Worm (Caenorhabditis elegans): ENCODE data around the gene eat-2.

Gene eat-2

DNA sequence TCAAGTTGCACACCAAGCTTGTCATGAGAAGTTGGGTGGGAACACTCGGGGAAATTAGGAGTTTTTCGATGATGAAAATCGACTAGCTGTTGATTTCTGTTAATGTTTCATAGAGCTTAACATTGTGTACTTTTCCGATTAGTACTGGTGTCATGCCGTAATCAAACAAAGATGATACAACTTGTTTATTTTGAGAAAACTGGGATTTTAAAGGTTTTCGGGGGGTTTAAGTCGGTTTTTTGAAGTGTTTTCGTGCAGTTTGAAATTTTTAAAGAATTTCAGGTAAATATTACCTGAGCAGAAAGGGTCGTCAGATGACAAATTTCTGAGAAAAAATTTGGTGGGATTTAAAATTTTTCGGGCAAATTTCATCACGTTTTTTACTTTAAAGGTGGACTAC, at the start of gene eat-2:
Gene eat-2, minus strand, starts transcription at position 101 of the 400 bp plus-strand sequence.
- TF ChIP-seq hmbx-1 (tag; optimal IDR thresholded peaks at IDR 0.05) (no peak), tbx-37 (GFP tag; conservative IDR thresholded peaks at IDR 0.05) (no peak), scrt-1 (GFP tag; IDR thresholded peaks at IDR 0.05) (no peak), sea-1 (GFP tag; conservative IDR thresholded peaks at IDR 0.05) (no peak)

DNA sequence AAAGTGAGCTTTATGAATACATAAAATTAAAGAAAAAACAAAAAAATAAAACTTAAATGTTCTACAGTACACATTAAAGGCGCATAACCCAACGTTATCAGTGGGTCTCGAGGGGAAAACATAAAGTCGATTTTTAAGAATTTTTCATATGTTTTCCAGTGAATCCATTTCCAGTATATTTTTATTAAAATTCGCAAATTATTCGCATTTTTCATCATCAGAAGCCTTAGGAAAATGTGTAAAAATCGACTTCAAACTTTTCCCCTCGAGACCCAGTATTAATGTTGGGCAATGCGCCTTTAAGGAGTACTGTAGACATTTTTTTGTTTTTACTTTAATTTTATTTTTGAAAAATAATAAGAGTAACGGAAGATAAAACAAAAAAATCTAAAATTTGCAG, 46.7 kb upstream of the eat-2 start:
- TF ChIP-seq tbx-37 (GFP tag; conservative IDR thresholded peaks at IDR 0.05) (no peak), tbx-11 (GFP tag; IDR thresholded peaks at IDR 0.05) (no peak), B0310.2 (tag; optimal IDR thresholded peaks at IDR 0.05) (no peak), tra-4 (tag; optimal IDR thresholded peaks at IDR 0.05) (no peak), F13C5.2 (tag; optimal IDR thresholded peaks at IDR 0.05) (no peak), ets-7 (tag; optimal IDR thresholded peaks at IDR 0.05) (no peak), hmg-4 (GFP tag; optimal IDR thresholded peaks at IDR 0.05) (no peak)

- TF ChIP-seq hnd-1 (tag; optimal IDR thresholded peaks at IDR 0.05): no peak
- TF ChIP-seq ets-7 (tag; optimal IDR thresholded peaks at IDR 0.05): no peak
- TF ChIP-seq tra-4 (tag; optimal IDR thresholded peaks at IDR 0.05): no peak
- no peak for TF ChIP-seq pes-1 (GFP tag; IDR thresholded peaks at IDR 0.05)
- TF ChIP-seq ceh-13 (GFP tag; optimal IDR thresholded peaks at IDR 0.05): no peak
- no peak for TF ChIP-seq tbx-11 (GFP tag; IDR thresholded peaks at IDR 0.05)
- no peak for TF ChIP-seq ceh-36 (tag; optimal IDR thresholded peaks at IDR 0.05)
- no peak for TF ChIP-seq hmbx-1 (tag; optimal IDR thresholded peaks at IDR 0.05)
- no peak for TF ChIP-seq ama-1 (optimal IDR thresholded peaks at IDR 0.05)
These were observed 42.7 kb upstream of the eat-2 start, which contains the start of gene Y48B6A.10 for ce11 chrII:14214109-14214508. Gene Y48B6A.10 (plus strand): TSS chrII:14214409.

DNA sequence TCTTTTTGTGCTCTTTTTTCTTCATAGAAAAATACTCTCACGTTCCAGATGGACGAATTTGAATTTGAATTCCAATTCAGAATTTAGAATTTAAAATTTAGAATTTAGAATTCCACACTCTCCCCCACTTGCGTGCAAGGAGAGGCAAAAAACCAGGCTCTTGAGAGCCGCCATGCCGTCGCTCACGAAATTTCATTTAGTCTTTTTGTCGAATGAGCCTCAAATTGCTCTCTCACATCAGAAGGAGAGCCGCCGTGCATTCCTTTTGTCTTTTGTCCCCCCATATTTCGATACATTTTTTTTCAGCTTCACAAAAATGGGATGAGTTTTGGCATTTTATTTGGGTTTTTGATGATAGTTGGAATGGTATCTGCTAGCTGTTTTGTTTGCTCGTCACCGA, 39.7 kb upstream of the eat-2 start, which contains the start of gene hot-7:
Gene hot-7, plus strand, starts transcription at position 301 of the 400 bp plus-strand sequence.
- no peak for TF ChIP-seq ceh-13 (GFP tag; optimal IDR thresholded peaks at IDR 0.05)
- no peak for TF ChIP-seq hnd-1 (tag; optimal IDR thresholded peaks at IDR 0.05)
- TF ChIP-seq ets-7 (tag; optimal IDR thresholded peaks at IDR 0.05): no peak
- no peak for TF ChIP-seq tra-4 (tag; optimal IDR thresholded peaks at IDR 0.05)
- no peak for TF ChIP-seq scrt-1 (GFP tag; IDR thresholded peaks at IDR 0.05)
- TF ChIP-seq B0310.2 (tag; optimal IDR thresholded peaks at IDR 0.05): no peak
- TF ChIP-seq tbx-37 (GFP tag; conservative IDR thresholded peaks at IDR 0.05): no peak
- no peak for TF ChIP-seq pes-1 (GFP tag; IDR thresholded peaks at IDR 0.05)
- no peak for TF ChIP-seq hmg-4 (GFP tag; optimal IDR thresholded peaks at IDR 0.05)
- no peak for TF ChIP-seq tbx-11 (GFP tag; IDR thresholded peaks at IDR 0.05)
- TF ChIP-seq ama-1 (optimal IDR thresholded peaks at IDR 0.05): no peak
- TF ChIP-seq sea-1 (GFP tag; conservative IDR thresholded peaks at IDR 0.05): no peak
- no peak for TF ChIP-seq flt-1 (GFP tag; IDR thresholded peaks at IDR 0.05)
- TF ChIP-seq ceh-36 (tag; optimal IDR thresholded peaks at IDR 0.05): no peak
- TF ChIP-seq aly-1 (tag; optimal IDR thresholded peaks at IDR 0.05): no peak
- no peak for TF ChIP-seq hmbx-1 (tag; optimal IDR thresholded peaks at IDR 0.05)
- TF ChIP-seq F13C5.2 (tag; optimal IDR thresholded peaks at IDR 0.05): no peak

- TF ChIP-seq sea-1 (GFP tag; conservative IDR thresholded peaks at IDR 0.05) (no peak), scrt-1 (GFP tag; IDR thresholded peaks at IDR 0.05) (no peak), tbx-11 (GFP tag; IDR thresholded peaks at IDR 0.05) (no peak), hmg-4 (GFP tag; optimal IDR thresholded peaks at IDR 0.05) (no peak), ceh-36 (tag; optimal IDR thresholded peaks at IDR 0.05) (peak; percentile 88)
These were observed 34.8 kb upstream of the eat-2 start for ce11 chrII:14206211-14206610.

DNA sequence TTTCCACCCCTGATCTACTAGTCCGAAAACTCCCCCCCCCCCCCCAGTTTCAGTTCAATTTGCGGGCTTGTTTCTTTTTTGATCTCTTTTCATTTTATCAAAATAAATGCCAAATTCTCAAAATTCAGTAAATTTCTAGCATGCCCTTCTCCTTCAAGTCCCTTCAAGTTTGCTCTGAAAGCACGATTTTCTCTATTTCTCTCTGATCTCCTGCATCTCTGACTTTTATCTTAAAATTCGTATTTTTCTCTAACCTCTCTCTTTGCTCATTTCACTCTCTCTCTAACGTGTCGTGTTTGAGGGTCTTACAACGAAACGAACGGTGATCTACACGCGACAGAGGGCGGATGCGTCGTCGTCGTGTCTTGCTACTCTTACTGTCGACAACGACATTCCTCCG, 33.9 kb upstream of the eat-2 start, which contains the start of gene ace-3:
Gene ace-3, plus strand, starts transcription at position 301 of the 400 bp plus-strand sequence.
- TF ChIP-seq ceh-13 (GFP tag; optimal IDR thresholded peaks at IDR 0.05) (no peak), B0310.2 (tag; optimal IDR thresholded peaks at IDR 0.05) (no peak), hmbx-1 (tag; optimal IDR thresholded peaks at IDR 0.05) (no peak), ama-1 (optimal IDR thresholded peaks at IDR 0.05) (no peak), scrt-1 (GFP tag; IDR thresholded peaks at IDR 0.05) (no peak), sea-1 (GFP tag; conservative IDR thresholded peaks at IDR 0.05) (no peak), ets-7 (tag; optimal IDR thresholded peaks at IDR 0.05) (no peak), flt-1 (GFP tag; IDR thresholded peaks at IDR 0.05) (no peak), hnd-1 (tag; optimal IDR thresholded peaks at IDR 0.05) (no peak), hmg-4 (GFP tag; optimal IDR thresholded peaks at IDR 0.05) (no peak), F13C5.2 (tag; optimal IDR thresholded peaks at IDR 0.05) (no peak)

DNA sequence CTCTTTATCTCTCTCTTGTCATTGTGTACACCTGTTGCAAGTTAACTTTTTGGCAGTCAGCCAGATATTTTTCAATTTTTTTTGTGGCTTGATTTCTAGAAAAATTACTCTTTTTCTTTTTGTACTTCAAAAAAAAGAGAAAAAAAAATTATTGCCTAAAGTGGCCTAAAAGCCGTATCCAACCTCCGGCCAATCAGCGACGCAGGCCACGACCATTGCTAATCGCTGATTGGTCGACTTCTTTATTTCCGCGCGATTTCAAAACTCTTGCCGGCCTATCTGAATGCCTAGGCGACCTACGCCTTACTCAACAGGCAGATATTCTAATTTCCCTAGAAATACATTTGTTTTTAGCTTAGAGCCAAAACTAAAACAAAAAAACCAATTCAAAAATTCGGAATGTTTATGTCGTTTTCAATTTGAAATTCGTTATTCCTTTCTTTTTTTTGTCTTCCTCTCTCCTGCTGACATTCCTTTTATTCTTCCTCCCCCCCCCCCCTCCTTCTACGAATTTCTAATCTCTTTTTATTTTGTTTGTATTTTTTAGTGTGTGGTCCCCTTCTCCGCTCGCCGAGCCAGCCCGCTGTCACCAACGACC, 26.1 kb upstream of the eat-2 start, which contains the start of gene ace-4:
Gene ace-4, plus strand, starts transcription at position 548 of the 598 bp plus-strand sequence.
- TF ChIP-seq sea-1 (GFP tag; conservative IDR thresholded peaks at IDR 0.05) (no peak), ets-7 (tag; optimal IDR thresholded peaks at IDR 0.05) (no peak), B0310.2 (tag; optimal IDR thresholded peaks at IDR 0.05) (no peak), F13C5.2 (tag; optimal IDR thresholded peaks at IDR 0.05) (no peak), tra-4 (tag; optimal IDR thresholded peaks at IDR 0.05) (no peak), hmbx-1 (tag; optimal IDR thresholded peaks at IDR 0.05) (no peak), tbx-11 (GFP tag; IDR thresholded peaks at IDR 0.05) (no peak), ama-1 (optimal IDR thresholded peaks at IDR 0.05) (no peak), flt-1 (GFP tag; IDR thresholded peaks at IDR 0.05) (no peak), aly-1 (tag; optimal IDR thresholded peaks at IDR 0.05) (no peak), tbx-37 (GFP tag; conservative IDR thresholded peaks at IDR 0.05) (no peak), hmg-4 (GFP tag; optimal IDR thresholded peaks at IDR 0.05) (no peak), pes-1 (GFP tag; IDR thresholded peaks at IDR 0.05) (no peak), hnd-1 (tag; optimal IDR thresholded peaks at IDR 0.05) (no peak), ceh-36 (tag; optimal IDR thresholded peaks at IDR 0.05) (no peak), ceh-13 (GFP tag; optimal IDR thresholded peaks at IDR 0.05) (no peak), scrt-1 (GFP tag; IDR thresholded peaks at IDR 0.05) (no peak)

DNA sequence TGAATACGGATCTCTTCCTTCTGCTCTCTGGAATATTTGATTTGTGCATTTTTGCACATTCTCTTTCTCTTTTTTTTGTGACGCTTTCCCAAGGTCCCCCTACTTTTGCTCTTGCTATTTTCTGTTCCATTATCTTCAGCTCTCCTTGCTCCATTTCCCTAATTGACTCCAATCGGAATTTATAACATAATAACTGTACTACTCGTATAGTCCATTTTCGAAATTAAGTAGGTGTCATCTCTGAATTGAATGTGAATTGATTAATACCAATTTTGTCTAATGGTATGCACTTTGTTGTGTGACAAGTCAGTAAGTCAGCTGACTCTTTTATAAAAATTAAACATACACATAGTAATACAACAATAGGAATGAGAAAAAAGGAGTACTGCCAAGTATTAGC, 24.5 kb upstream of the eat-2 start:
- TF ChIP-seq tbx-11 (GFP tag; IDR thresholded peaks at IDR 0.05) (no peak), pes-1 (GFP tag; IDR thresholded peaks at IDR 0.05) (no peak), flt-1 (GFP tag; IDR thresholded peaks at IDR 0.05) (no peak), ceh-13 (GFP tag; optimal IDR thresholded peaks at IDR 0.05) (no peak), scrt-1 (GFP tag; IDR thresholded peaks at IDR 0.05) (no peak), hmbx-1 (tag; optimal IDR thresholded peaks at IDR 0.05) (no peak), tbx-37 (GFP tag; conservative IDR thresholded peaks at IDR 0.05) (no peak), hmg-4 (GFP tag; optimal IDR thresholded peaks at IDR 0.05) (no peak), hnd-1 (tag; optimal IDR thresholded peaks at IDR 0.05) (no peak)

Measured in whole organism, early embryonic.